Worm (Caenorhabditis elegans) whole organism, L4 larva: Measurements from ENCODE around the gene lgg-3.

ENCODE experiments used
- D1046.2 ChIP-seq: fragments of 200-800 bp; sonication (Bioruptor generic); IDR thresholded peaks from 2 replicates; pipeline ENCODE4 v1.3.6; 2022; ENCODE audit warnings: missing genetic modification characterization, missing compliant biosample characterization
- F10B5.3 ChIP-seq: sonication (generic microtip); optimal IDR thresholded peaks from 2 replicates; lab custom pipeline; 2016; ENCODE audit warnings: mild to moderate bottlenecking, missing genetic modification characterization, missing compliant biosample characterization
- F44E2.7 ChIP-seq: fragments of 200-800 bp; sonication (Bioruptor generic); IDR thresholded peaks from 2 replicates; pipeline ENCODE4 v2.1.2; 2022; ENCODE audit warnings: missing genetic modification characterization, missing compliant biosample characterization
- T20F7.1 ChIP-seq: fragments of 200-800 bp; sonication (Bioruptor generic); optimal IDR thresholded peaks from 2 replicates; lab custom pipeline; 2018; ENCODE audit warnings: mild to moderate bottlenecking, missing genetic modification characterization, missing compliant biosample characterization
- Y75B8A.6 ChIP-seq: fragments of 200-800 bp; sonication (Bioruptor generic); IDR thresholded peaks from 2 replicates; pipeline ENCODE4 v1.3.6; 2022; ENCODE audit warnings: missing genetic modification reagents, missing genetic modification characterization, missing compliant biosample characterization
- ZK337.2 ChIP-seq: fragments of 200-800 bp; sonication (Bioruptor generic); IDR thresholded peaks from 2 replicates; pipeline ENCODE4 v1.3.6; 2022; ENCODE audit warnings: missing genetic modification reagents, missing genetic modification characterization, missing compliant biosample characterization
- aha-1 ChIP-seq: fragments of 150-350 bp; peaks from one replicate; lab custom pipeline; 2014; ENCODE audit warnings: missing biosample characterization, missing genetic modification characterization
- aly-2 ChIP-seq: sonication (generic microtip); optimal IDR thresholded peaks from 2 replicates; lab custom pipeline; 2018; ENCODE audit warnings: missing biosample characterization, missing genetic modification characterization
- ama-1 ChIP-seq: fragments of 150-350 bp; optimal IDR thresholded peaks from 2 replicates; lab custom pipeline; 2014; ENCODE audit warnings: inconsistent platforms, mixed read lengths
- ceh-44 ChIP-seq: fragments of 200-800 bp; sonication (Bioruptor generic); IDR thresholded peaks from 2 replicates; pipeline ENCODE4 v1.3.6; 2022; ENCODE audit warnings: missing genetic modification reagents, missing genetic modification characterization, missing compliant biosample characterization
- daf-16 ChIP-seq, 3 experiments: sonication (generic microtip); optimal IDR thresholded peaks; 2 replicates each; lab custom pipeline; 2016 to 2017; ENCODE audit warnings: missing genetic modification characterization in 3 of 3, missing genetic modification reagents in 3 of 3, mild to moderate bottlenecking in 2 of 3, missing compliant biosample characterization in 2 of 3, missing biosample characterization in 1 of 3, moderate library complexity in 1 of 3
- dmd-8 ChIP-seq: fragments of 200-800 bp; sonication (Bioruptor generic); IDR thresholded peaks from 2 replicates; pipeline ENCODE4 v1.3.6; 2022; ENCODE audit warnings: missing genetic modification characterization, missing compliant biosample characterization
- dmd-9 ChIP-seq: fragments of 200-800 bp; sonication (Bioruptor generic); IDR thresholded peaks from 2 replicates; pipeline ENCODE4 v1.3.6; 2022; ENCODE audit warnings: missing genetic modification reagents, missing genetic modification characterization, missing compliant biosample characterization
- fkh-10 ChIP-seq: fragments of 150-350 bp; optimal IDR thresholded peaks from 2 replicates; lab custom pipeline; 2014; ENCODE audit warnings: missing biosample characterization, missing genetic modification reagents, missing genetic modification characterization
- hlh-11 ChIP-seq: fragments of 200-800 bp; sonication (Bioruptor generic); optimal IDR thresholded peaks from 2 replicates; lab custom pipeline; 2018; ENCODE audit warnings: mild to moderate bottlenecking, missing genetic modification characterization, missing compliant biosample characterization
- hlh-30 ChIP-seq: sonication (generic microtip); optimal IDR thresholded peaks from 2 replicates; lab custom pipeline; 2017; ENCODE audit warnings: antibody characterized with exemption, mild to moderate bottlenecking, missing genetic modification characterization, missing compliant biosample characterization; ENCODE audit not compliant: insufficient read depth
- lin-1 ChIP-seq: fragments of 200-800 bp; sonication (Bioruptor generic); IDR thresholded peaks from 2 replicates; pipeline ENCODE4 v1.3.6; 2022; ENCODE audit warnings: missing genetic modification reagents, missing genetic modification characterization, missing compliant biosample characterization
- lin-13 ChIP-seq: fragments of 150-350 bp; optimal IDR thresholded peaks from 2 replicates; lab custom pipeline; 2014; ENCODE audit warnings: missing biosample characterization, missing genetic modification reagents, missing genetic modification characterization
- lin-15B ChIP-seq: fragments of 150-350 bp; sonication (generic microtip); optimal IDR thresholded peaks from 3 replicates; lab custom pipeline; 2014; ENCODE audit warnings: missing biosample characterization, missing genetic modification characterization
- lin-29 ChIP-seq: fragments of 200-800 bp; sonication (Bioruptor generic); IDR thresholded peaks from 2 replicates; pipeline ENCODE4 v1.3.6; 2022; ENCODE audit warnings: missing genetic modification reagents, missing genetic modification characterization, missing compliant biosample characterization
- lin-38 ChIP-seq: fragments of 200-800 bp; sonication (Bioruptor generic); IDR thresholded peaks from 2 replicates; pipeline ENCODE4 v1.3.6; 2022; ENCODE audit warnings: missing genetic modification reagents, missing genetic modification characterization, missing compliant biosample characterization
- lir-3 ChIP-seq: sonication (generic microtip); optimal IDR thresholded peaks from 2 replicates; lab custom pipeline; 2016; ENCODE audit warnings: mild to moderate bottlenecking, missing genetic modification characterization, missing compliant biosample characterization
- madf-5 ChIP-seq, 2 experiments: fragments of 200-800 bp; sonication (Bioruptor generic); IDR thresholded peaks; 2 replicates each; pipeline ENCODE4 v1.3.6; 2022; ENCODE audit warnings: missing compliant biosample characterization in 2 of 2, missing genetic modification characterization in 2 of 2
- madf-9 ChIP-seq: fragments of 200-800 bp; sonication (Bioruptor generic); conservative IDR thresholded peaks from 2 replicates; pipeline ENCODE4 v1.3.6; 2022; ENCODE audit warnings: missing genetic modification reagents, missing genetic modification characterization, missing compliant biosample characterization
- mes-2 ChIP-seq: sonication (generic microtip); optimal IDR thresholded peaks from 2 replicates; lab custom pipeline; 2016; ENCODE audit warnings: missing genotype, mild to moderate bottlenecking, missing genetic modification characterization, missing compliant biosample characterization; ENCODE audit not compliant: poor library complexity, severe bottlenecking
- mxl-3 ChIP-seq: fragments of 200-800 bp; sonication (Bioruptor generic); optimal IDR thresholded peaks from 2 replicates; lab custom pipeline; 2018; ENCODE audit warnings: mild to moderate bottlenecking, missing genetic modification characterization, missing compliant biosample characterization
- nhr-10 ChIP-seq: fragments of 150-350 bp; optimal IDR thresholded peaks from 2 replicates; lab custom pipeline; 2014; ENCODE audit warnings: missing biosample characterization, missing genetic modification characterization
- nhr-111 ChIP-seq: fragments of 200-800 bp; sonication (Bioruptor generic); optimal IDR thresholded peaks from 2 replicates; lab custom pipeline; 2018; ENCODE audit warnings: mild to moderate bottlenecking, missing genetic modification characterization, missing compliant biosample characterization
- nhr-25 ChIP-seq: sonication (generic microtip); optimal IDR thresholded peaks from 2 replicates; lab custom pipeline; 2017; ENCODE audit warnings: missing genetic modification characterization, mild to moderate bottlenecking, missing compliant biosample characterization, antibody characterized with exemption, moderate library complexity, borderline replicate concordance; ENCODE audit not compliant: insufficient read depth
- nhr-28 ChIP-seq: fragments of 150-350 bp; optimal IDR thresholded peaks from 2 replicates; lab custom pipeline; 2014; ENCODE audit warnings: missing biosample characterization, missing genetic modification characterization
- nhr-42 ChIP-seq: fragments of 200-800 bp; sonication (Bioruptor generic); IDR thresholded peaks from 2 replicates; pipeline ENCODE4 v1.3.6; 2022; ENCODE audit warnings: missing genetic modification characterization, missing compliant biosample characterization
- nhr-48 ChIP-seq: sonication (generic microtip); optimal IDR thresholded peaks from 2 replicates; lab custom pipeline; 2016; ENCODE audit warnings: mild to moderate bottlenecking, missing genetic modification characterization, missing compliant biosample characterization
- nhr-6 ChIP-seq: fragments of 150-350 bp; optimal IDR thresholded peaks from 2 replicates; lab custom pipeline; 2014; ENCODE audit warnings: missing biosample characterization, missing genetic modification characterization
- php-3 ChIP-seq: fragments of 200-800 bp; sonication (Bioruptor generic); IDR thresholded peaks from 2 replicates; pipeline ENCODE4 v1.3.6; 2022; ENCODE audit warnings: missing genetic modification reagents, missing genetic modification characterization, missing compliant biosample characterization
- pqm-1 ChIP-seq: sonication (generic microtip); optimal IDR thresholded peaks from 2 replicates; lab custom pipeline; 2017; ENCODE audit warnings: missing biosample characterization, missing genetic modification characterization
- set-16 ChIP-seq: fragments of 200-800 bp; sonication (Bioruptor generic); IDR thresholded peaks from 2 replicates; pipeline ENCODE4 v1.3.6; 2022; ENCODE audit warnings: missing genetic modification reagents, missing genetic modification characterization, missing compliant biosample characterization
- snpc-1.2 ChIP-seq: fragments of 200-800 bp; sonication (Bioruptor generic); IDR thresholded peaks from 2 replicates; pipeline ENCODE4 v1.3.6; 2022; ENCODE audit warnings: missing genetic modification reagents, missing genetic modification characterization, missing compliant biosample characterization
- spr-1 ChIP-seq: sonication (generic microtip); optimal IDR thresholded peaks from 2 replicates; lab custom pipeline; 2016; ENCODE audit warnings: mild to moderate bottlenecking, missing genetic modification characterization, missing compliant biosample characterization
- spr-3 ChIP-seq: fragments of 200-800 bp; sonication (Bioruptor generic); optimal IDR thresholded peaks from 2 replicates; lab custom pipeline; 2018; ENCODE audit warnings: mild to moderate bottlenecking, missing genetic modification characterization, missing compliant biosample characterization
- tag-97 ChIP-seq: fragments of 200-800 bp; sonication (Bioruptor generic); IDR thresholded peaks from 2 replicates; pipeline ENCODE4 v1.3.6; 2022; ENCODE audit warnings: missing genetic modification characterization, missing compliant biosample characterization
- tra-1 ChIP-seq: fragments of 200-800 bp; sonication (Bioruptor generic); IDR thresholded peaks from 2 replicates; pipeline ENCODE4 v1.3.6; 2022; ENCODE audit warnings: missing genetic modification reagents, missing genetic modification characterization, missing compliant biosample characterization
- unc-39 ChIP-seq: sonication (generic microtip); optimal IDR thresholded peaks from 2 replicates; lab custom pipeline; 2017; ENCODE audit warnings: missing biosample characterization, missing genetic modification characterization
- unc-62 ChIP-seq, 3 experiments: fragments of 150-350 bp in 1 of 3; sonication (generic microtip); optimal IDR thresholded peaks in 2 of 3; peaks in 1 of 3; 1 replicate in 1 of 3; 2 replicates in 2 of 3; lab custom pipeline; 2014 to 2017; ENCODE audit warnings: missing biosample characterization in 3 of 3, missing genetic modification characterization in 3 of 3, missing genetic modification reagents in 3 of 3, missing genotype in 1 of 3
- zfp-3 ChIP-seq: fragments of 200-800 bp; sonication (Bioruptor generic); conservative IDR thresholded peaks from 2 replicates; pipeline ENCODE4 v1.3.6; 2022; ENCODE audit warnings: missing genetic modification reagents, missing genetic modification characterization, missing compliant biosample characterization
- zip-2 ChIP-seq: fragments of 150-350 bp; optimal IDR thresholded peaks from 2 replicates; lab custom pipeline; 2014; ENCODE audit warnings: missing biosample characterization, missing genetic modification characterization

The lgg-3 gene

DNA sequence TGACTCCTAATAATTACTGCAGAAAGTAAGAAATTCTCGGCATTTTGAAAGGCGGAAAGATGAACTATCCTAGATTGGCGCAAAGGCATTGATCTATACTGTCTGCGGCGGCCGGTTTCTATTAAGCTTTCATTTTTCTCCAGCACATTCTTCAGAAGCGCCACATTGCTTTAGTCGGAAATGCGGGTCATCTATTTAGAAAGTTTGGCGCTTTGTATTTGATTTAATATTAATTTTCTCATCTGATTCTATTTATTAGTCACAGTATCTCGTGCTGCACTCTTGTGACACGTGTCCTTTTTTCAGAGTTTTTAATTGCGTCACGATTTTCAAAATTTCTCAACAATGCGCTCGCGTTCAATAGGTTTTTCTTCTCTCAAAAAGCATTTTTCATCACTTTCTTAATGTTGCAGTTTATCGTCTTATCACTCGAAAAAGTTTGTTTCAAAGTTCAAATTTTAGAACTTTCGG is 17.2 kb upstream of the lgg-3 start:
- TF ChIP-seq nhr-28 (tag; lab: Kevin White, UChicago) = no peak
- 0 out of 2 replicates have a peak, but pooled peaks have one; percentile 6 for TF ChIP-seq lin-1 (GFP tag; lab: Robert Waterston, UW)
- TF ChIP-seq snpc-1.2 (GFP tag; lab: Robert Waterston, UW) = no peak
- 0 out of 4 replicates have a peak, but pooled peaks of 1 of the 2 experiments have one; percentile 53 for TF ChIP-seq madf-5 (GFP tag; IDR thresholded peaks at IDR 0.05; lab: Robert Waterston, UW)
- TF ChIP-seq tra-1 (GFP tag; lab: Robert Waterston, UW) = no peak
- no peak for TF ChIP-seq fkh-10
- no peak for TF ChIP-seq dmd-8
- TF ChIP-seq dmd-9 = no peak
- no peak for TF ChIP-seq zip-2 (tag; lab: Kevin White, UChicago)
- no peak for TF ChIP-seq lin-13 (GFP tag; lab: Kevin White, UChicago)
- TF ChIP-seq nhr-42 (GFP tag; lab: Robert Waterston, UW) = no peak
- TF ChIP-seq nhr-6 (tag; lab: Kevin White, UChicago) = no peak
- peak; percentile 35; the same call in 1 of the 2 replicates for TF ChIP-seq zfp-3 (GFP tag; lab: Robert Waterston, UW)
- TF ChIP-seq madf-9 (GFP tag; lab: Robert Waterston, UW) = no peak
- TF ChIP-seq php-3 = no peak
- TF ChIP-seq mes-2 = peak; percentile 50
- TF ChIP-seq mxl-3 (GFP tag; lab: Kevin White, UChicago) = no peak
- TF ChIP-seq nhr-48 = peak; percentile 55
- no peak for TF ChIP-seq F44E2.7 (GFP tag; lab: Robert Waterston, UW)
- TF ChIP-seq tag-97 (GFP tag; lab: Robert Waterston, UW) = 0 out of 2 replicates have a peak, but pooled peaks have one; percentile 25
- TF ChIP-seq hlh-11 (tag; lab: Kevin White, UChicago) = no peak
- peak; percentile 16 for TF ChIP-seq pqm-1 (tag; lab: Kevin White, UChicago)
- no peak for TF ChIP-seq aly-2 (tag; lab: Kevin White, UChicago)
- TF ChIP-seq lin-38 (GFP tag; lab: Robert Waterston, UW) = no peak
- TF ChIP-seq lir-3 (tag; lab: Kevin White, UChicago) = no peak
- TF ChIP-seq lin-15B (tag; lab: Kevin White, UChicago) = no peak
- no peak for TF ChIP-seq ZK337.2 (GFP tag; lab: Robert Waterston, UW)
- TF ChIP-seq ama-1 (lab: Kevin White, UChicago) = peak; percentile 33
- peak; percentile 74 for TF ChIP-seq hlh-30 (tag; lab: Kevin White, UChicago)
- no peak for TF ChIP-seq nhr-25 (tag; lab: Kevin White, UChicago)
- TF ChIP-seq aha-1 (tag; lab: Kevin White, UChicago) = peak; percentile 55
- TF ChIP-seq spr-1 = no peak
- no peak for TF ChIP-seq nhr-111 (GFP tag; lab: Kevin White, UChicago)
- TF ChIP-seq nhr-10 = no peak
- TF ChIP-seq F10B5.3 (tag; lab: Kevin White, UChicago) = no peak
- TF ChIP-seq daf-16 (GFP tag; optimal IDR thresholded peaks at IDR 0.05; lab: Kevin White, UChicago) = no peak
- TF ChIP-seq daf-16 (tag; optimal IDR thresholded peaks at IDR 0.05; lab: Kevin White, UChicago) = peak; percentile 8
- TF ChIP-seq unc-62 (GFP tag; optimal IDR thresholded peaks at IDR 0.05 in 1 of 2; lab: Kevin White, UChicago) = peak in 1 of 2 experiments; percentile 76
- no peak for TF ChIP-seq unc-62 (tag; optimal IDR thresholded peaks at IDR 0.05; lab: Kevin White, UChicago)
- no peak for TF ChIP-seq set-16 (GFP tag; lab: Robert Waterston, UW)
- TF ChIP-seq ceh-44 (GFP tag; lab: Robert Waterston, UW) = no peak
- TF ChIP-seq spr-3 = no peak
- no peak for TF ChIP-seq unc-39 (tag; lab: Kevin White, UChicago)
- peak; percentile 64 for TF ChIP-seq T20F7.1
- TF ChIP-seq Y75B8A.6 = 0 out of 2 replicates have a peak, but pooled peaks have one; percentile 24
- TF ChIP-seq D1046.2 = no peak
- TF ChIP-seq lin-29 (GFP tag; lab: Robert Waterston, UW) = no peak
